Worm (Caenorhabditis elegans) whole organism, L1 larva: ENCODE results near the gene gipc-1.

Experiments
- F16B12.6 ChIP-seq: fragments of 150-350 bp; optimal IDR thresholded peaks from 2 replicates; lab custom pipeline; 2014; ENCODE audit warnings: missing biosample characterization, missing genetic modification characterization
- ceh-82 ChIP-seq, 3 experiments: fragments of 150-350 bp in 1 of 3; sonication (generic microtip) in 2 of 3; optimal IDR thresholded peaks; 2 replicates each; lab custom pipeline; 2014 to 2017; ENCODE audit warnings: missing biosample characterization in 3 of 3, missing genetic modification characterization in 3 of 3
- fkh-10 ChIP-seq: sonication (generic microtip); optimal IDR thresholded peaks from 2 replicates; lab custom pipeline; 2017; ENCODE audit warnings: missing biosample characterization, missing genetic modification reagents, missing genetic modification characterization
- nhr-11 ChIP-seq: fragments of 150-350 bp; optimal IDR thresholded peaks from 2 replicates; lab custom pipeline; 2014; ENCODE audit warnings: missing biosample characterization, missing genetic modification characterization
- snpc-4 ChIP-seq: fragments of 150-350 bp; optimal IDR thresholded peaks from 2 replicates; lab custom pipeline; 2014; ENCODE audit warnings: missing biosample characterization, missing genetic modification characterization
- sup-37 ChIP-seq: fragments of 200-800 bp; sonication (Bioruptor generic); optimal IDR thresholded peaks from 2 replicates; lab custom pipeline; 2018; ENCODE audit warnings: mild to moderate bottlenecking, missing genetic modification characterization, missing compliant biosample characterization
- unc-130 ChIP-seq: fragments of 150-350 bp; optimal IDR thresholded peaks from 2 replicates; lab custom pipeline; 2017; ENCODE audit warnings: missing biosample characterization, missing genetic modification characterization, inconsistent platforms
- unc-30 ChIP-seq: sonication (generic microtip); optimal IDR thresholded peaks from 2 replicates; lab custom pipeline; 2017; ENCODE audit warnings: missing biosample characterization, missing genetic modification characterization
- ztf-11 ChIP-seq, 2 experiments: sonication (generic microtip); optimal IDR thresholded peaks; 2 replicates each; lab custom pipeline; 2016 to 2017; ENCODE audit warnings: missing genetic modification characterization in 2 of 2, missing biosample characterization in 1 of 2, missing compliant biosample characterization in 1 of 2

DNA sequence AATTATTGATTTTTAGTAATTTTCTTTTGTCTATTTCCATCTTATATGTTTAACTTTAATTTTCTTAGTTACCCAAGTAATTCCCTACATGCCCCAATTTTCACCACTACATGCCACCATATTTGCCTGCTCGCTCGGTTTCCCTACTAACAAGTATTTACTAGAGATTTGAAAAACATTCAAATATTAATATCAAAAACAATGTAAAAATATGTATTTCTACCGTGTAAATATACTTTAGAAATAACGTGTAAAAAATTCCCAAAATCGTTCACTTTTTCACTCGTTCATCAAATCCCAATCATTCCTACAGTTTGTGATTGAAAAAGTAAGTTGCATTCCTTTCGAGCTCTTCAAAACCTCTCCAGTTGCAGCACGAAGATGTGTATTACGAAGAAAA lies 44.0 kb upstream of the gipc-1 start, which contains the start of gene F26A1.3:
- TF ChIP-seq ztf-11 (tag; optimal IDR thresholded peaks at IDR 0.05; lab: Kevin White, UChicago): no peak
- TF ChIP-seq nhr-11 (tag; lab: Kevin White, UChicago): no peak
- no peak for TF ChIP-seq sup-37 (GFP tag; lab: Kevin White, UChicago)
- TF ChIP-seq unc-30 (tag; lab: Kevin White, UChicago): no peak
- TF ChIP-seq snpc-4 (tag; lab: Kevin White, UChicago): no peak
- no peak for TF ChIP-seq ceh-82 (tag; optimal IDR thresholded peaks at IDR 0.05; lab: Kevin White, UChicago)
- TF ChIP-seq unc-130 (tag; lab: Kevin White, UChicago): no peak
- TF ChIP-seq F16B12.6 (tag; lab: Kevin White, UChicago): no peak
- TF ChIP-seq fkh-10 (GFP tag; lab: Kevin White, UChicago): no peak
